Fruit fly (Drosophila melanogaster): ENCODE measurements around the gene CG43349.

- TF ChIP-seq ss (GFP tag; optimal IDR thresholded peaks at IDR 0.05), result no peak
- no peak for TF ChIP-seq CG8319 (GFP tag; optimal IDR thresholded peaks at IDR 0.05)
- no peak for TF ChIP-seq CG1621 (tag; optimal IDR thresholded peaks at IDR 0.05)
- no peak for TF ChIP-seq Sox15 (GFP tag; optimal IDR thresholded peaks at IDR 0.05)
- no peak for TF ChIP-seq CG6854 (GFP tag; optimal IDR thresholded peaks at IDR 0.05)
- no peak for TF ChIP-seq fkh (GFP tag; optimal IDR thresholded peaks at IDR 0.05)
- no peak for TF ChIP-seq CG16779 (tag; optimal IDR thresholded peaks at IDR 0.05)
These were observed 42.7 kb upstream of the CG43349 start for dm6 chr2L:1157357-1157678.
